Worm (Caenorhabditis elegans) whole organism, early embryonic: ENCODE measurements around the gene mlt-11.
A peak's percentile ranks its signal among the peaks of the same experiment; 100 is the strongest.

ENCODE experiments used
- B0310.2 ChIP-seq: sonication (generic microtip); optimal IDR thresholded peaks from 2 replicates; lab custom pipeline; 2016; ENCODE audit warnings: mild to moderate bottlenecking, missing genetic modification characterization, missing compliant biosample characterization
- F13C5.2 ChIP-seq: sonication (generic microtip); optimal IDR thresholded peaks from 2 replicates; lab custom pipeline; 2017; ENCODE audit warnings: mild to moderate bottlenecking, missing genetic modification characterization, inconsistent platforms, missing compliant biosample characterization
- aly-1 ChIP-seq: sonication (generic microtip); optimal IDR thresholded peaks from 2 replicates; lab custom pipeline; 2016; ENCODE audit warnings: missing genetic modification characterization, missing compliant biosample characterization
- ama-1 ChIP-seq: fragments of 150-350 bp; optimal IDR thresholded peaks from 2 replicates; lab custom pipeline; 2014
- ceh-13 ChIP-seq: fragments of 200-800 bp; sonication (Bioruptor generic); optimal IDR thresholded peaks from 2 replicates; lab custom pipeline; 2018; ENCODE audit warnings: mild to moderate bottlenecking, missing genetic modification characterization, missing compliant biosample characterization
- ceh-36 ChIP-seq: sonication (generic microtip); optimal IDR thresholded peaks from 2 replicates; lab custom pipeline; 2016; ENCODE audit warnings: missing genetic modification characterization, inconsistent platforms, missing compliant biosample characterization
- ets-7 ChIP-seq: sonication (generic microtip); optimal IDR thresholded peaks from 2 replicates; lab custom pipeline; 2016; ENCODE audit warnings: missing genotype, missing genetic modification characterization, missing compliant biosample characterization
- flt-1 ChIP-seq: fragments of 200-800 bp; sonication (Bioruptor generic); IDR thresholded peaks from 2 replicates; pipeline ENCODE4 v1.3.6; 2022; ENCODE audit warnings: missing genetic modification characterization, missing compliant biosample characterization
- hmbx-1 ChIP-seq: sonication (generic microtip); optimal IDR thresholded peaks from 2 replicates; lab custom pipeline; 2016; ENCODE audit warnings: mild to moderate bottlenecking, missing genetic modification characterization, missing compliant biosample characterization
- hmg-4 ChIP-seq: fragments of 200-800 bp; sonication (Bioruptor generic); optimal IDR thresholded peaks from 2 replicates; lab custom pipeline; 2018; ENCODE audit warnings: mild to moderate bottlenecking, missing genetic modification characterization, missing compliant biosample characterization
- hnd-1 ChIP-seq: sonication (generic microtip); optimal IDR thresholded peaks from 2 replicates; lab custom pipeline; 2016; ENCODE audit warnings: missing genetic modification characterization, missing compliant biosample characterization
- pes-1 ChIP-seq: fragments of 200-800 bp; sonication (Bioruptor generic); IDR thresholded peaks from 2 replicates; pipeline ENCODE4 v1.3.6; 2022; ENCODE audit warnings: missing genetic modification reagents, missing genetic modification characterization, missing compliant biosample characterization
- scrt-1 ChIP-seq: fragments of 200-800 bp; sonication (Bioruptor generic); IDR thresholded peaks from 2 replicates; pipeline ENCODE4 v1.3.6; 2022; ENCODE audit warnings: missing genetic modification characterization, missing compliant biosample characterization
- sea-1 ChIP-seq: fragments of 200-800 bp; sonication (Bioruptor generic); conservative IDR thresholded peaks from 2 replicates; pipeline ENCODE4 v1.3.6; 2022; ENCODE audit warnings: missing genetic modification characterization, missing compliant biosample characterization
- tbx-11 ChIP-seq: fragments of 200-800 bp; sonication (Bioruptor generic); IDR thresholded peaks from 2 replicates; pipeline ENCODE4 v1.3.6; 2022; ENCODE audit warnings: missing genetic modification characterization, missing compliant biosample characterization
- tbx-37 ChIP-seq: fragments of 200-800 bp; sonication (Bioruptor generic); conservative IDR thresholded peaks from 2 replicates; pipeline ENCODE4 v1.3.6; 2022; ENCODE audit warnings: missing genetic modification reagents, missing genetic modification characterization, missing compliant biosample characterization
- tra-4 ChIP-seq: sonication (generic microtip); optimal IDR thresholded peaks from 2 replicates; lab custom pipeline; 2017; ENCODE audit warnings: missing genetic modification characterization, missing compliant biosample characterization

The mlt-11 gene

ce11 chrV:20705125-20705524 lies 38.1 kb downstream of the mlt-11 start:
- TF ChIP-seq pes-1 (GFP tag; lab: Robert Waterston, UW) (peak; percentile 42; the same call in 1 of the 2 replicates), scrt-1 (GFP tag; lab: Robert Waterston, UW) (0 out of 2 replicates have a peak, but pooled peaks have one; percentile 21)

DNA sequence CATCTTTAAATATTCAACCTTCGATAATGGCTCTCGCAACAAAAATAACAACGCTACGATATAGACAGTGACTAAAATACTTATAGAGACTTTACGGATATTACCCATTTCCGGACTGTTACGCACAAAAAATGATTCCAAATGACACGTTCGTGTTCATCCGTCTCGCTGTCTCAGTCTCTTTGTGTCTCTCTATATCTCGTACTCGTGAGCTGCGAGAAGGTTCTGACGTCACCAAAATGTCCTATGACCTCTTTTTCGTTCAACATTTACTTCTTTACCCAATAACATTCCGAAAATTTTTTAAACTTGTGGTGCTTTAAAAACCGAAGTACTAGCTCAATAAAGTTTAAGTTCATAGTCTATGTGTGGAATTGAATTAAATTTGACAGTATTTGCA lies 43.2 kb downstream of the mlt-11 start:
- no peak for TF ChIP-seq hmbx-1
- no peak for TF ChIP-seq tbx-37
- no peak for TF ChIP-seq hmg-4 (GFP tag; lab: Kevin White, UChicago)
- no peak for TF ChIP-seq aly-1 (tag; lab: Kevin White, UChicago)
- no peak for TF ChIP-seq flt-1 (GFP tag; lab: Robert Waterston, UW)
- TF ChIP-seq F13C5.2: no peak
- TF ChIP-seq ceh-36 (tag; lab: Kevin White, UChicago): no peak
- no peak for TF ChIP-seq pes-1 (GFP tag; lab: Robert Waterston, UW)
- TF ChIP-seq B0310.2: no peak
- TF ChIP-seq ets-7 (tag; lab: Kevin White, UChicago): no peak
- no peak for TF ChIP-seq tbx-11 (GFP tag; lab: Robert Waterston, UW)
- no peak for TF ChIP-seq tra-4 (tag; lab: Kevin White, UChicago)
- no peak for TF ChIP-seq sea-1 (GFP tag; lab: Robert Waterston, UW)
- TF ChIP-seq scrt-1 (GFP tag; lab: Robert Waterston, UW): no peak
- TF ChIP-seq ama-1 (lab: Kevin White, UChicago): no peak
- TF ChIP-seq hnd-1: no peak
- TF ChIP-seq ceh-13: no peak

DNA sequence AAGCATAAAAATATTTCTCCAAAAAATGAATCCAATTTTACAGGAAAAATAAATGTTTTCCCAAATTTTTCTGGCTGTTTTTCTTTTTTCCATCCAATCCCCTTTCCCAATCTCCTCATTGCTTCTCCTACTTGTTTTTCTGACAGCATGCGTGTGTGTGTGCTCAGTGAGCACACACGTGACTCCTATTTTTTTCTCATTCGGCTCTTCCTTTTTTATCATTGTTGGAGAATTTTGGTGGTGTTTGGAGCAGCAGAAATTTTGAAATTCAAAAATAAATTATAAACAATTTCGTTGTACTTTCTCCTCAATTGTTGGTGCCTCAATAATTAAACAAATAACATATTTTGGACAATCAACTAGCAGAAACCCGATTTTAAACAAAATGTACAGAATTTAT lies 43.6 kb downstream of the mlt-11 start:
- no peak for TF ChIP-seq aly-1 (tag; lab: Kevin White, UChicago)
- TF ChIP-seq ceh-36 (tag; lab: Kevin White, UChicago): no peak
- no peak for TF ChIP-seq tra-4 (tag; lab: Kevin White, UChicago)
- TF ChIP-seq ets-7 (tag; lab: Kevin White, UChicago): no peak
- TF ChIP-seq ceh-13: no peak
- TF ChIP-seq B0310.2: no peak
- no peak for TF ChIP-seq tbx-11 (GFP tag; lab: Robert Waterston, UW)

DNA sequence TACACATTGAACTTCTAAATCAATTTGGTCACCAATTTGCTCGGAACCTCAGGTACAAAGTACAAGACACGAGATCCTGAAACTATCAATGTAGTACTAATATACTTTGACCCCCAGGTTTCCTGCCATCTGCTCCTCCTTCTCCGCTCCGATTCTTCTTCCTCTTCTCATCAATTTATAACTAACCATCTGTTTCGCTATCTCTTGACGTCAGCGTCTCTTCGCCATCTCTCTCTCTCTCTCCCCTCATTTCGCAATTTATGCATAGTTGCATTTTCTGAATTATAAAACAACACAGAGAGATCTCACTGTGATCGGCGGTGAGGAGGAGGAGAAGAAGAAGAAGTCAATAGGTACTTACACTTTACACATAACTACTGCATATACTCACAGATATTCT lies 44.7 kb downstream of the mlt-11 start:
- TF ChIP-seq pes-1 (GFP tag; lab: Robert Waterston, UW): no peak

- TF ChIP-seq B0310.2 (no peak), ceh-36 (tag; lab: Kevin White, UChicago) (no peak), aly-1 (tag; lab: Kevin White, UChicago) (no peak), ets-7 (tag; lab: Kevin White, UChicago) (no peak), flt-1 (GFP tag; lab: Robert Waterston, UW) (no peak), hnd-1 (no peak), tbx-11 (GFP tag; lab: Robert Waterston, UW) (no peak), hmg-4 (GFP tag; lab: Kevin White, UChicago) (no peak), pes-1 (GFP tag; lab: Robert Waterston, UW) (no peak), ceh-13 (no peak), tbx-37 (no peak)
Measured at ce11 chrV:20712318-20712993, 45.5 kb downstream of the mlt-11 start.

ce11 chrV:20712994-20713326 lies 46.0 kb downstream of the mlt-11 start:
- TF ChIP-seq flt-1 (GFP tag; lab: Robert Waterston, UW): no peak
- TF ChIP-seq ceh-13: no peak
- no peak for TF ChIP-seq ets-7 (tag; lab: Kevin White, UChicago)
- TF ChIP-seq hmg-4 (GFP tag; lab: Kevin White, UChicago): no peak
- TF ChIP-seq pes-1 (GFP tag; lab: Robert Waterston, UW): no peak
- no peak for TF ChIP-seq B0310.2
- TF ChIP-seq aly-1 (tag; lab: Kevin White, UChicago): no peak
- no peak for TF ChIP-seq hnd-1
- no peak for TF ChIP-seq hmbx-1
- TF ChIP-seq F13C5.2: no peak
- no peak for TF ChIP-seq ama-1 (lab: Kevin White, UChicago)
- no peak for TF ChIP-seq tbx-11 (GFP tag; lab: Robert Waterston, UW)
- no peak for TF ChIP-seq tra-4 (tag; lab: Kevin White, UChicago)
- no peak for TF ChIP-seq scrt-1 (GFP tag; lab: Robert Waterston, UW)
- TF ChIP-seq sea-1 (GFP tag; lab: Robert Waterston, UW): no peak
- TF ChIP-seq tbx-37: no peak

DNA sequence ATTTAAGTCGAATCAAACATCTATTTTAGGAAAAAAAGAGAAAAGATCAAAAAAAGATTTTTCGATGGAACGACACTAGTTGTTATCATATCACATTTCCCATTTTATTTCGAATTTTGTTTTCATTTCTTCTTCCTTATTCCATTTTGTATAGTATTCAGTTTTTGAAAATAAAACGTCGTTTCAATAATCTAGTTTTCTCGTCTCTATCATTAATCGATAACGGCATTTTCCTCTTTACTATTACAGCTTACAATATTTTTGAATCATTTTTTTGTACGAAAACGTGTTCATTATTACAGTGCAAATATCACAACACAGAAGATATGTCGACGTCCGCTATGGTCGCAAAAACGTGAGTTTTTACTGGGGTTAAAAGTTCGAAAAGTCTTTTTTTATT lies 46.6 kb downstream of the mlt-11 start, which contains the start of gene Y44A6C.1:
Gene Y44A6C.1, plus strand, starts transcription at position 301 of the 400 bp plus-strand sequence.
- TF ChIP-seq F13C5.2: no peak
- TF ChIP-seq ets-7 (tag; lab: Kevin White, UChicago): no peak
- TF ChIP-seq B0310.2: no peak
- no peak for TF ChIP-seq tbx-37
- TF ChIP-seq ceh-13: no peak
- no peak for TF ChIP-seq aly-1 (tag; lab: Kevin White, UChicago)
- no peak for TF ChIP-seq pes-1 (GFP tag; lab: Robert Waterston, UW)
- no peak for TF ChIP-seq hnd-1
- TF ChIP-seq hmbx-1: no peak
- no peak for TF ChIP-seq tra-4 (tag; lab: Kevin White, UChicago)
- no peak for TF ChIP-seq flt-1 (GFP tag; lab: Robert Waterston, UW)
- no peak for TF ChIP-seq ceh-36 (tag; lab: Kevin White, UChicago)
- TF ChIP-seq tbx-11 (GFP tag; lab: Robert Waterston, UW): no peak

ce11 chrV:20714503-20714902 lies 47.5 kb downstream of the mlt-11 start:
- TF ChIP-seq tra-4 (tag; lab: Kevin White, UChicago) (no peak), pes-1 (GFP tag; lab: Robert Waterston, UW) (no peak), ama-1 (lab: Kevin White, UChicago) (no peak), tbx-37 (no peak), F13C5.2 (no peak), ceh-13 (no peak), flt-1 (GFP tag; lab: Robert Waterston, UW) (no peak), ceh-36 (tag; lab: Kevin White, UChicago) (no peak), hmg-4 (GFP tag; lab: Kevin White, UChicago) (no peak), sea-1 (GFP tag; lab: Robert Waterston, UW) (no peak)
